Fruit fly (Drosophila melanogaster): ENCODE data around the gene Prosalpha4.

Prosalpha4 gene

DNA sequence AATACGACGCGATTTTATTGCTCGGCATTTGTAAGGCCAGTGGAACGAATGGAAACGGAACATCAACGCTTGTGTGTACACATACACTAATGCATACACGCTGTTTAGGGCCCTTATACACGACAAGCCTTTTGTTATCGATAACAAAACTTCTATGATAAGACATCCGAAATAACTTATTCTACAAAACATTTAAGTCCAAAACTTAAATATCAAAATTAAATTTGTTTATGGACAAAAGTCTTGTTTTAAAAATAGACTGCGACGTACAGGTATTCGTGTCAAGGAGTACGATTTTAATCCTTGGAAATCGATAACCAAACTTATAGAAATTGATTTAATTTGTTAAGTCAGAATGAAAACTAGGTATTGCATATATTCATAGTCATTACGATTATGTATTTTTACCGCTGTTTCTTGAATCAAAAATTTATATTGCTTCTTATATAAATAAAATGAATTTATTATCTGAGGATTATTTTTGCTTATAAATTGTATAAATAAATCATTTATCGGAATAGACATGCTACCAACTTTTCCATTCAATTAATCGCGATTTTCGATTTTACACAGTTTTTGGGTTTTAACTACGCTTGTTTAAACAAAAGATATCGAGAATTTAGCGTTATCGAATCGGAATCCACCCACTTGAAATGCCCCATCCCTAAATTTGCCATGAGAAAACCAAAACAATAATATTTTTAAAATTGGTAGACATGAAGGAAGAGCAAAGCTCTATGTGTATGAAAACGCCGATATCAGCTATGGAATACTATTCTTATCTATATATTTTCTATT, 37.2 kb downstream of the Prosalpha4 start, which contains the start of the genes CG9915 and SWIP (continued):
- TF ChIP-seq CG4820 (GFP tag; optimal IDR thresholded peaks at IDR 0.05) (no peak), unc-4 (GFP tag; IDR thresholded peaks at IDR 0.05; ENCODE audit: partially characterized antibody) (0 out of 2 replicates have a peak, but pooled peaks have one; percentile 46), CG7786 (GFP tag; optimal IDR thresholded peaks at IDR 0.05) (peak; percentile 15), tll (GFP tag; optimal IDR thresholded peaks at IDR 0.05) (no peak), grau (tag; optimal IDR thresholded peaks at IDR 0.05) (peak; percentile 9), MBD-R2 (GFP tag; IDR thresholded peaks at IDR 0.05) (peak; percentile 27; the same call in 1 of the 2 replicates), vvl (GFP tag; IDR thresholded peaks at IDR 0.05) (no peak; the same call in 1 of the 2 replicates), chif (GFP tag; optimal IDR thresholded peaks at IDR 0.05) (no peak), ato (GFP tag; IDR thresholded peaks at IDR 0.05; ENCODE audit: partially characterized antibody) (peak; percentile 87), CG15696 (tag; optimal IDR thresholded peaks at IDR 0.05) (peak; percentile 62), Xbp1 (GFP tag; optimal IDR thresholded peaks at IDR 0.05) (peak; percentile 16), phol (tag; optimal IDR thresholded peaks at IDR 0.05) (peak; percentile 44), Fer1 (GFP tag; optimal IDR thresholded peaks at IDR 0.05) (no peak), CG10267 (tag; optimal IDR thresholded peaks at IDR 0.05) (peak; percentile 16), CG2712 (tag; optimal IDR thresholded peaks at IDR 0.05) (peak; percentile 12), Dp (GFP tag; optimal IDR thresholded peaks at IDR 0.05) (peak; percentile 43), Side (GFP tag; optimal IDR thresholded peaks at IDR 0.05) (peak; percentile 18), Ssrp (tag; optimal IDR thresholded peaks at IDR 0.05) (peak; percentile 7), CG18619 (GFP tag; optimal IDR thresholded peaks at IDR 0.05) (peak; percentile 12), YL-1 (GFP tag; optimal IDR thresholded peaks at IDR 0.05) (peak; percentile 1), gem (tag; optimal IDR thresholded peaks at IDR 0.05) (peak; percentile 40), nmo (GFP tag; optimal IDR thresholded peaks at IDR 0.05) (peak; percentile 13), pzg (GFP tag; optimal IDR thresholded peaks at IDR 0.05) (peak; percentile 27), CG9609 (GFP tag; optimal IDR thresholded peaks at IDR 0.05) (no peak), Lpt (GFP tag; optimal IDR thresholded peaks at IDR 0.05) (no peak), ken (GFP tag; IDR thresholded peaks at IDR 0.05) (0 out of 3 replicates have a peak, but pooled peaks have one; percentile 14), mld (GFP tag; IDR thresholded peaks at IDR 0.05; ENCODE audit: partially characterized antibody) (peak; percentile 81), ci (GFP tag; IDR thresholded peaks at IDR 0.05) (0 out of 3 replicates have a peak, but pooled peaks have one; percentile 25), rib (GFP tag; IDR thresholded peaks at IDR 0.05) (no peak), CoRest (tag; optimal IDR thresholded peaks at IDR 0.05) (peak; percentile 41), CG6791 (GFP tag; IDR thresholded peaks at IDR 0.05; ENCODE audit: partially characterized antibody) (peak; percentile 74), CG8924 (tag; optimal IDR thresholded peaks at IDR 0.05) (peak; percentile 33), D19B (GFP tag; optimal IDR thresholded peaks at IDR 0.05) (no peak), CG8290 (GFP tag; optimal IDR thresholded peaks at IDR 0.05) (peak; percentile 50), CG8290 (tag; optimal IDR thresholded peaks at IDR 0.05) (peak in 1 of 2 experiments; percentile 47), Bgb (GFP tag; IDR thresholded peaks at IDR 0.05; ENCODE audit: partially characterized antibody) (peak; percentile 73), Hr78 (GFP tag; optimal IDR thresholded peaks at IDR 0.05) (no peak), Nf-YC (tag; optimal IDR thresholded peaks at IDR 0.05) (peak; percentile 16), Fer3 (tag; optimal IDR thresholded peaks at IDR 0.05) (no peak), gro (GFP tag; optimal IDR thresholded peaks at IDR 0.05) (peak; percentile 2), CG18764 (GFP tag; optimal IDR thresholded peaks at IDR 0.05) (peak; percentile 100), trem (tag; optimal IDR thresholded peaks at IDR 0.05) (peak; percentile 18), row (GFP tag; IDR thresholded peaks at IDR 0.05) (peak; percentile 62; the same call in 2 of the 3 replicates), E2f2 (GFP tag; IDR thresholded peaks at IDR 0.05) (peak; percentile 48), Rfx (GFP tag; IDR thresholded peaks at IDR 0.05) (peak; percentile 50; the same call in 1 of the 2 replicates), CG16779 (GFP tag; IDR thresholded peaks at IDR 0.05) (no peak), sens (GFP tag) (peak; percentile 35), her (GFP tag; optimal IDR thresholded peaks at IDR 0.05) (no peak)
